Fruit fly (Drosophila melanogaster) whole organism, embryonic: ENCODE data around the gene CG10254.

Experiments used
- Ada2b ChIP-seq: fragments of 200-800 bp; sonication (Bioruptor generic); IDR thresholded peaks from 2 replicates; pipeline ENCODE4 v1.3.6; 2022; ENCODE audit warnings: missing biosample characterization, missing genetic modification characterization
- Adf1 ChIP-seq: fragments of 200-800 bp; sonication (Bioruptor generic); IDR thresholded peaks from 2 replicates; pipeline ENCODE4 v1.3.6; 2022; ENCODE audit warnings: missing biosample characterization, missing genetic modification characterization
- Bdp1 ChIP-seq: fragments of 200-800 bp; sonication (Bioruptor generic); optimal IDR thresholded peaks from 3 replicates; lab custom pipeline; 2016; ENCODE audit warnings: missing biosample characterization, missing genetic modification characterization
- CG11093 ChIP-seq: fragments of 200-800 bp; sonication (Bioruptor generic); IDR thresholded peaks from 3 replicates; pipeline ENCODE4 v1.3.6; 2022; ENCODE audit warnings: missing biosample characterization, missing genetic modification characterization
- CG13296 ChIP-seq: fragments of 200-800 bp; sonication (Bioruptor generic); optimal IDR thresholded peaks from 3 replicates; lab custom pipeline; 2018; ENCODE audit warnings: missing biosample characterization, mild to moderate bottlenecking, missing genetic modification characterization
- CG1602 ChIP-seq: fragments of 200-800 bp; sonication (Bioruptor generic); optimal IDR thresholded peaks from 3 replicates; lab custom pipeline; 2016; ENCODE audit warnings: missing biosample characterization, missing genetic modification characterization
- CG16815 ChIP-seq: fragments of 200-800 bp; sonication (Bioruptor generic); optimal IDR thresholded peaks from 3 replicates; lab custom pipeline; 2017; ENCODE audit warnings: missing biosample characterization, mild to moderate bottlenecking, missing genetic modification characterization
- CG17385 ChIP-seq: fragments of 200-800 bp; sonication (Bioruptor generic); optimal IDR thresholded peaks from 3 replicates; lab custom pipeline; 2018; ENCODE audit warnings: missing biosample characterization, mild to moderate bottlenecking, missing genetic modification characterization
- CG2889 ChIP-seq: fragments of 200-800 bp; sonication (Bioruptor generic); IDR thresholded peaks from 3 replicates; pipeline ENCODE4 v1.3.6; 2022; ENCODE audit warnings: missing biosample characterization, missing genetic modification characterization
- CG30431 ChIP-seq: fragments of 200-800 bp; sonication (Bioruptor generic); optimal IDR thresholded peaks from 2 replicates; lab custom pipeline; 2017; ENCODE audit warnings: missing biosample characterization, missing genetic modification characterization
- CG43689 ChIP-seq: fragments of 200-800 bp; sonication (Bioruptor generic); IDR thresholded peaks from 2 replicates; pipeline ENCODE4 v1.3.6; 2022; ENCODE audit warnings: missing biosample characterization, missing genetic modification characterization
- CG5245 ChIP-seq: fragments of 200-800 bp; sonication (Bioruptor generic); optimal IDR thresholded peaks from 3 replicates; lab custom pipeline; 2016; ENCODE audit warnings: missing biosample characterization, missing genetic modification characterization
- CG5953 ChIP-seq: fragments of 200-800 bp; sonication (Bioruptor generic); IDR thresholded peaks from 2 replicates; pipeline ENCODE4 v1.3.6; 2022; ENCODE audit warnings: missing biosample characterization, missing genetic modification characterization
- CG7357 ChIP-seq: fragments of 200-800 bp; sonication (Bioruptor generic); IDR thresholded peaks from 3 replicates; pipeline ENCODE4 v1.3.6; 2022; ENCODE audit warnings: missing biosample characterization, missing genetic modification characterization
- CG8281 ChIP-seq: fragments of 200-800 bp; sonication (Bioruptor generic); optimal IDR thresholded peaks from 2 replicates; lab custom pipeline; 2018; ENCODE audit warnings: missing biosample characterization, mild to moderate bottlenecking, missing genetic modification characterization, moderate library complexity
- CG8359 ChIP-seq: fragments of 200-800 bp; sonication (Bioruptor generic); optimal IDR thresholded peaks from 2 replicates; lab custom pipeline; 2017; ENCODE audit warnings: missing biosample characterization, mild to moderate bottlenecking, missing genetic modification characterization, borderline replicate concordance
- CG8765 ChIP-seq: fragments of 200-800 bp; sonication (Bioruptor generic); IDR thresholded peaks from 2 replicates; pipeline ENCODE4 v1.3.6; 2022; ENCODE audit warnings: missing biosample characterization, missing genetic modification characterization
- CTCF ChIP-seq: fragments of 200-800 bp; sonication (Bioruptor generic); optimal IDR thresholded peaks from 2 replicates; lab custom pipeline; 2017; ENCODE audit warnings: missing biosample characterization, mild to moderate bottlenecking, missing genetic modification characterization, moderate library complexity
- CkIIα-i1 ChIP-seq: fragments of 200-800 bp; sonication (Bioruptor generic); IDR thresholded peaks from 2 replicates; pipeline ENCODE4 v1.3.6; 2022; ENCODE audit warnings: missing biosample characterization, missing genetic modification characterization
- CrebB ChIP-seq: fragments of 200-800 bp; sonication (Bioruptor generic); optimal IDR thresholded peaks from 3 replicates; lab custom pipeline; 2018; ENCODE audit warnings: missing biosample characterization, mild to moderate bottlenecking, missing genetic modification characterization
- D19A ChIP-seq: fragments of 200-800 bp; optimal IDR thresholded peaks from 3 replicates; lab custom pipeline; 2019; ENCODE audit warnings: missing biosample characterization, mild to moderate bottlenecking, missing genetic modification characterization, moderate library complexity
- E2f2 ChIP-seq: fragments of 200-800 bp; sonication (Bioruptor generic); IDR thresholded peaks from 2 replicates; pipeline ENCODE4 v1.3.6; 2022; ENCODE audit warnings: missing biosample characterization, missing genetic modification characterization
- Ets65A ChIP-seq: fragments of 200-800 bp; sonication (Bioruptor generic); peaks from one replicate; lab custom pipeline; 2016; ENCODE audit warnings: missing biosample characterization, missing genetic modification characterization
- GATAe ChIP-seq: fragments of 200-800 bp; sonication (Bioruptor generic); conservative IDR thresholded peaks from 2 replicates; pipeline ENCODE4 v1.3.6; 2022; ENCODE audit warnings: missing biosample characterization, missing genetic modification characterization
- Gug ChIP-seq: fragments of 200-800 bp; sonication (Bioruptor generic); IDR thresholded peaks from 4 replicates; pipeline ENCODE4 v1.3.6; 2022; ENCODE audit warnings: missing biosample characterization, missing genetic modification characterization
- NC2β ChIP-seq: fragments of 200-800 bp; sonication (Bioruptor generic); optimal IDR thresholded peaks from 2 replicates; lab custom pipeline; 2016; ENCODE audit warnings: missing biosample characterization, missing genetic modification characterization
- Nf-YA ChIP-seq: fragments of 200-800 bp; sonication (Bioruptor generic); IDR thresholded peaks from 2 replicates; pipeline ENCODE4 v1.3.6; 2022; ENCODE audit warnings: missing biosample characterization, missing genetic modification characterization
- Nf-YB ChIP-seq: fragments of 200-800 bp; sonication (Bioruptor generic); optimal IDR thresholded peaks from 3 replicates; lab custom pipeline; 2019; ENCODE audit warnings: missing biosample characterization, mild to moderate bottlenecking, missing genetic modification characterization, moderate library complexity
- Oli ChIP-seq: fragments of 200-800 bp; sonication (Bioruptor generic); optimal IDR thresholded peaks from 2 replicates; lab custom pipeline; 2018; ENCODE audit warnings: missing biosample characterization, mild to moderate bottlenecking, missing genetic modification characterization, moderate library complexity
- Opbp ChIP-seq: fragments of 200-800 bp; sonication (Bioruptor generic); IDR thresholded peaks from 3 replicates; pipeline ENCODE4 v1.3.6; 2022; ENCODE audit warnings: missing biosample characterization, missing genetic modification characterization; ENCODE audit not compliant: partially characterized antibody
- Optix ChIP-seq: fragments of 200-800 bp; sonication (Bioruptor generic); IDR thresholded peaks from 3 replicates; pipeline ENCODE4 v1.3.6; 2022; ENCODE audit warnings: missing biosample characterization, missing genetic modification characterization
- Ravus ChIP-seq: fragments of 200-800 bp; sonication (Bioruptor generic); IDR thresholded peaks from 2 replicates; pipeline ENCODE4 v1.3.6; 2022; ENCODE audit warnings: missing biosample characterization, missing genetic modification characterization
- Spps ChIP-seq: fragments of 200-800 bp; sonication (Bioruptor generic); optimal IDR thresholded peaks from 2 replicates; lab custom pipeline; 2018; ENCODE audit warnings: missing biosample characterization, mild to moderate bottlenecking, missing genetic modification characterization
- Taf1 ChIP-seq: fragments of 200-800 bp; sonication (Bioruptor generic); IDR thresholded peaks from 2 replicates; pipeline ENCODE4 v1.3.6; 2022; ENCODE audit warnings: missing biosample characterization, missing genetic modification characterization
- chm ChIP-seq: fragments of 200-800 bp; sonication (Bioruptor generic); IDR thresholded peaks from 2 replicates; pipeline ENCODE4 v1.3.6; 2022; ENCODE audit warnings: missing biosample characterization, missing genetic modification characterization
- croc ChIP-seq: fragments of 200-800 bp; sonication (Bioruptor generic); conservative IDR thresholded peaks from 3 replicates; pipeline ENCODE4 v1.3.6; 2022; ENCODE audit warnings: missing biosample characterization, missing genetic modification characterization
- da ChIP-seq: fragments of 200-800 bp; sonication (Bioruptor generic); optimal IDR thresholded peaks from 2 replicates; lab custom pipeline; 2016; ENCODE audit warnings: missing biosample characterization, missing genetic modification characterization
- dmrt99B ChIP-seq: fragments of 200-800 bp; sonication (Bioruptor generic); optimal IDR thresholded peaks from 2 replicates; lab custom pipeline; 2018; ENCODE audit warnings: missing biosample characterization, mild to moderate bottlenecking, missing genetic modification characterization, moderate library complexity
- fd3F ChIP-seq: fragments of 200-800 bp; sonication (Bioruptor generic); optimal IDR thresholded peaks from 2 replicates; lab custom pipeline; 2018; ENCODE audit warnings: missing biosample characterization, mild to moderate bottlenecking, missing genetic modification characterization, moderate library complexity
- gem ChIP-seq: fragments of 200-800 bp; sonication (Bioruptor generic); optimal IDR thresholded peaks from 2 replicates; lab custom pipeline; 2019; ENCODE audit warnings: missing biosample characterization, mild to moderate bottlenecking, missing genetic modification characterization, moderate library complexity
- grn ChIP-seq: fragments of 200-800 bp; sonication (Bioruptor generic); optimal IDR thresholded peaks from 3 replicates; lab custom pipeline; 2017; ENCODE audit warnings: missing biosample characterization, missing genetic modification characterization
- hth ChIP-seq: fragments of >200 bp; optimal IDR thresholded peaks from 2 replicates; lab custom pipeline; 2017; ENCODE audit warnings: inconsistent platforms
- luna ChIP-seq: fragments of 200-800 bp; sonication (Bioruptor generic); optimal IDR thresholded peaks from 2 replicates; lab custom pipeline; 2016; ENCODE audit warnings: missing biosample characterization, missing genetic modification characterization
- mirr ChIP-seq: fragments of 200-800 bp; sonication (Bioruptor generic); optimal IDR thresholded peaks from 3 replicates; lab custom pipeline; 2018; ENCODE audit warnings: missing biosample characterization, mild to moderate bottlenecking, missing genetic modification characterization
- mld ChIP-seq: fragments of 200-800 bp; sonication (Bioruptor generic); IDR thresholded peaks from 3 replicates; pipeline ENCODE4 v1.3.6; 2022; ENCODE audit warnings: missing biosample characterization, missing genetic modification characterization; ENCODE audit not compliant: partially characterized antibody
- nau ChIP-seq: fragments of 200-800 bp; sonication (Bioruptor generic); optimal IDR thresholded peaks from 3 replicates; lab custom pipeline; 2017; ENCODE audit warnings: missing biosample characterization, mild to moderate bottlenecking, missing genetic modification characterization, missing genetic modification reagents
- ssp ChIP-seq: fragments of 200-800 bp; sonication (Bioruptor generic); IDR thresholded peaks from 2 replicates; pipeline ENCODE4 v1.3.6; 2022; ENCODE audit warnings: missing biosample characterization, missing genetic modification characterization
- unc-4 ChIP-seq: fragments of 200-800 bp; sonication (Bioruptor generic); IDR thresholded peaks from 2 replicates; pipeline ENCODE4 v1.3.6; 2022; ENCODE audit warnings: missing biosample characterization, missing genetic modification characterization; ENCODE audit not compliant: partially characterized antibody
- unpg ChIP-seq: fragments of 200-800 bp; sonication (Bioruptor generic); optimal IDR thresholded peaks from 3 replicates; lab custom pipeline; 2018; ENCODE audit warnings: missing biosample characterization, mild to moderate bottlenecking, missing genetic modification characterization, moderate library complexity
- vvl ChIP-seq: fragments of 200-800 bp; sonication (Bioruptor generic); IDR thresholded peaks from 2 replicates; pipeline ENCODE4 v1.3.6; 2022; ENCODE audit warnings: missing biosample characterization, missing genetic modification characterization

The CG10254 gene

dm6 chr3R:23657357-23658318 is 37.1 kb downstream of the CG10254 start (continued):
- no peak for TF ChIP-seq mld (GFP tag; lab: Robert Waterston, UW)
- peak; percentile 77 for TF ChIP-seq CG30431 (GFP tag; lab: Kevin White, UChicago)
- TF ChIP-seq mirr (GFP tag; lab: Kevin White, UChicago), result peak; percentile 76
- no peak for TF ChIP-seq luna (GFP tag; lab: Kevin White, UChicago)
- peak; percentile 62 for TF ChIP-seq CG13296 (GFP tag; lab: Kevin White, UChicago)
- no peak; the same call in 1 of the 2 replicates for TF ChIP-seq Ada2b (GFP tag; lab: Robert Waterston, UW)
- TF ChIP-seq CkIIα-i1 (GFP tag; lab: Robert Waterston, UW), result no peak
- peak; percentile 39 for TF ChIP-seq da (GFP tag; lab: Kevin White, UChicago)
- peak; percentile 72 for TF ChIP-seq Bdp1
- TF ChIP-seq CG1602 (GFP tag; lab: Kevin White, UChicago), result peak; percentile 27
- peak; percentile 13; the same call in 1 of the 2 replicates for TF ChIP-seq vvl (GFP tag; lab: Robert Waterston, UW)
- TF ChIP-seq dmrt99B (tag; lab: Kevin White, UChicago), result peak; percentile 50
- TF ChIP-seq CG17385, result peak; percentile 65
- TF ChIP-seq CG43689 (GFP tag; lab: Robert Waterston, UW), result no peak
- peak; percentile 73 for TF ChIP-seq NC2β
- TF ChIP-seq Nf-YB, result peak; percentile 65
- TF ChIP-seq nau (GFP tag; lab: Kevin White, UChicago), result peak; percentile 78
- TF ChIP-seq Opbp, result no peak
- peak; percentile 60 for TF ChIP-seq unpg (GFP tag; lab: Kevin White, UChicago)
- no peak for TF ChIP-seq unc-4 (GFP tag; lab: Robert Waterston, UW)
- no peak for TF ChIP-seq croc (GFP tag; lab: Robert Waterston, UW)
- no peak for TF ChIP-seq CG11093 (GFP tag; lab: Robert Waterston, UW)
- TF ChIP-seq Adf1 (GFP tag; lab: Robert Waterston, UW), result peak; percentile 28; the same call in 1 of the 2 replicates
- TF ChIP-seq CrebB (tag; lab: Kevin White, UChicago), result peak; percentile 75
- no peak for TF ChIP-seq hth
- TF ChIP-seq CG7357 (GFP tag; lab: Robert Waterston, UW), result no peak
- TF ChIP-seq Nf-YA (GFP tag; lab: Robert Waterston, UW), result no peak
- TF ChIP-seq CG5953 (GFP tag; lab: Robert Waterston, UW), result no peak
- TF ChIP-seq Taf1 (GFP tag; lab: Robert Waterston, UW), result no peak
- peak; percentile 86; the same call in 1 of the 2 replicates for TF ChIP-seq chm (GFP tag; lab: Robert Waterston, UW)
- no peak for TF ChIP-seq Ravus (GFP tag; lab: Robert Waterston, UW)
- TF ChIP-seq Ets65A, result peak; percentile 63
- TF ChIP-seq D19A, result peak; percentile 12
- TF ChIP-seq Oli (tag; lab: Kevin White, UChicago), result peak; percentile 31
- TF ChIP-seq Spps (tag; lab: Kevin White, UChicago), result peak; percentile 37
- peak; percentile 43 for TF ChIP-seq grn (GFP tag; lab: Kevin White, UChicago)
- TF ChIP-seq E2f2, result no peak; the same call in 1 of the 2 replicates
- TF ChIP-seq CG16815 (GFP tag; lab: Kevin White, UChicago), result peak; percentile 26
- peak; percentile 80 for TF ChIP-seq CG8359 (GFP tag; lab: Kevin White, UChicago)
- TF ChIP-seq CG5245 (GFP tag; lab: Kevin White, UChicago), result peak; percentile 20
- peak; percentile 90 for TF ChIP-seq CTCF (GFP tag; lab: Kevin White, UChicago)
- TF ChIP-seq Optix, result peak; percentile 30; the same call in 1 of the 3 replicates
- TF ChIP-seq ssp (GFP tag; lab: Robert Waterston, UW), result no peak
- TF ChIP-seq GATAe (GFP tag; lab: Robert Waterston, UW), result no peak
- no peak for TF ChIP-seq CG8765 (GFP tag; lab: Robert Waterston, UW)
- TF ChIP-seq CG8281 (tag; lab: Kevin White, UChicago), result peak; percentile 41
- TF ChIP-seq fd3F (GFP tag; lab: Kevin White, UChicago), result no peak
- no peak for TF ChIP-seq Gug
- peak; percentile 69 for TF ChIP-seq gem (tag; lab: Kevin White, UChicago)
- no peak for TF ChIP-seq CG2889 (GFP tag; lab: Robert Waterston, UW)
